Worm (Caenorhabditis elegans): ENCODE measurements around the gene K09E4.3.

ce11 chrII:14104470-14104869 is 22.3 kb downstream of the K09E4.3 start, which contains the start of gene gur-4:
- no peak for TF ChIP-seq tab-1 (GFP tag; IDR thresholded peaks at IDR 0.05)
- no peak for TF ChIP-seq flt-1 (GFP tag; IDR thresholded peaks at IDR 0.05)
- TF ChIP-seq T22C8.4 (GFP tag; IDR thresholded peaks at IDR 0.05): no peak
- no peak for TF ChIP-seq ref-1 (GFP tag; conservative IDR thresholded peaks at IDR 0.05)
